Worm (Caenorhabditis elegans): Measurements from ENCODE around the gene fut-2.

ce11 chrV:6611058-6611457, 35.4 kb upstream of the fut-2 start, which contains the start of gene gon-14:
- TF ChIP-seq W03F9.2 (tag; optimal IDR thresholded peaks at IDR 0.05) (no peak), him-1 (tag; optimal IDR thresholded peaks at IDR 0.05) (no peak)

Measured in whole organism, L4/young adult.